Fruit fly (Drosophila melanogaster) whole organism, prepupa: ENCODE measurements around the gene CG11695.
"Not testable (repeated sequence)": the region's sequence is repeated elsewhere in the genome, so short reads cannot be mapped to it uniquely, and the experiment has no call there.

Experiments
- Blimp-1 ChIP-seq: fragments of 200-800 bp; sonication (Bioruptor generic); optimal IDR thresholded peaks from 3 replicates; lab custom pipeline; 2017; ENCODE audit warnings: missing biosample characterization, missing genetic modification characterization, mild to moderate bottlenecking, moderate library complexity, missing genetic modification reagents
- CG10669 ChIP-seq: fragments of 200-800 bp; sonication (Bioruptor generic); optimal IDR thresholded peaks from 3 replicates; lab custom pipeline; 2018; ENCODE audit warnings: missing biosample characterization, mild to moderate bottlenecking, missing genetic modification characterization, moderate library complexity
- CG11294 ChIP-seq: fragments of 200-800 bp; sonication (Bioruptor generic); IDR thresholded peaks from 2 replicates; pipeline ENCODE4 v1.3.6; 2022; ENCODE audit warnings: missing biosample characterization, missing genetic modification characterization
- CG11902 ChIP-seq: fragments of 200-800 bp; sonication (Bioruptor generic); optimal IDR thresholded peaks from 3 replicates; lab custom pipeline; 2016; ENCODE audit warnings: missing biosample characterization, missing genetic modification characterization
- CG15336 ChIP-seq: fragments of 200-800 bp; sonication (Bioruptor generic); IDR thresholded peaks from 2 replicates; pipeline ENCODE4 v1.3.6; 2022; ENCODE audit warnings: missing biosample characterization, missing genetic modification characterization
- CG1621 ChIP-seq: fragments of 200-800 bp; sonication (Bioruptor generic); optimal IDR thresholded peaks from 3 replicates; lab custom pipeline; 2018; ENCODE audit warnings: missing biosample characterization, mild to moderate bottlenecking, missing genetic modification characterization
- CG16779 ChIP-seq: fragments of 200-800 bp; sonication (Bioruptor generic); optimal IDR thresholded peaks from 3 replicates; lab custom pipeline; 2017; ENCODE audit warnings: missing biosample characterization, mild to moderate bottlenecking, missing genetic modification characterization
- CG3032 ChIP-seq: fragments of 200-800 bp; optimal IDR thresholded peaks from 2 replicates; lab custom pipeline; 2019; ENCODE audit warnings: missing biosample characterization, mild to moderate bottlenecking, missing genetic modification characterization, moderate library complexity
- CG32006 ChIP-seq: fragments of 200-800 bp; sonication (Bioruptor generic); optimal IDR thresholded peaks from 3 replicates; lab custom pipeline; 2017; ENCODE audit warnings: missing biosample characterization, mild to moderate bottlenecking, missing genetic modification characterization
- CG34406 ChIP-seq: fragments of 200-800 bp; sonication (Bioruptor generic); optimal IDR thresholded peaks from 3 replicates; lab custom pipeline; 2016; ENCODE audit warnings: missing biosample characterization, missing genetic modification characterization
- CG3919 ChIP-seq: fragments of 200-800 bp; sonication (Bioruptor generic); optimal IDR thresholded peaks from 3 replicates; lab custom pipeline; 2016; ENCODE audit warnings: missing biosample characterization, missing genetic modification characterization
- CG4318 ChIP-seq: fragments of 200-800 bp; sonication (Bioruptor generic); optimal IDR thresholded peaks from 3 replicates; lab custom pipeline; 2017; ENCODE audit warnings: missing biosample characterization, mild to moderate bottlenecking, missing genetic modification characterization
- CG6276 ChIP-seq: fragments of 200-800 bp; sonication (Bioruptor generic); optimal IDR thresholded peaks from 2 replicates; lab custom pipeline; 2017; ENCODE audit warnings: missing biosample characterization, mild to moderate bottlenecking, missing genetic modification characterization
- CG6792 ChIP-seq: fragments of 200-800 bp; sonication (Bioruptor generic); optimal IDR thresholded peaks from 3 replicates; lab custom pipeline; 2016; ENCODE audit warnings: missing biosample characterization, missing genetic modification characterization
- CG6808 ChIP-seq: fragments of 200-800 bp; sonication (Bioruptor generic); optimal IDR thresholded peaks from 3 replicates; lab custom pipeline; 2017; ENCODE audit warnings: missing biosample characterization, missing genetic modification characterization, mild to moderate bottlenecking, moderate library complexity, missing genetic modification reagents
- CG6854 ChIP-seq: fragments of 200-800 bp; sonication (Bioruptor generic); optimal IDR thresholded peaks from 2 replicates; lab custom pipeline; 2017; ENCODE audit warnings: missing biosample characterization, mild to moderate bottlenecking, missing genetic modification characterization
- CG7368 ChIP-seq: fragments of 200-800 bp; sonication (Bioruptor generic); optimal IDR thresholded peaks from 3 replicates; lab custom pipeline; 2016; ENCODE audit warnings: missing biosample characterization, missing genetic modification characterization
- CG8632 ChIP-seq: fragments of 200-800 bp; sonication (Bioruptor generic); optimal IDR thresholded peaks from 3 replicates; lab custom pipeline; 2016; ENCODE audit warnings: missing biosample characterization, missing genetic modification characterization
- CG9139 ChIP-seq: fragments of 200-800 bp; sonication (Bioruptor generic); optimal IDR thresholded peaks from 3 replicates; lab custom pipeline; 2017; ENCODE audit warnings: missing biosample characterization, mild to moderate bottlenecking, missing genetic modification characterization
- Eip75B ChIP-seq: fragments of 200-800 bp; sonication (Bioruptor generic); optimal IDR thresholded peaks from 3 replicates; lab custom pipeline; 2016; ENCODE audit warnings: missing biosample characterization, missing genetic modification characterization
- Eip78C ChIP-seq: fragments of 200-800 bp; sonication (Bioruptor generic); peaks from one replicate; lab custom pipeline; 2016; ENCODE audit warnings: missing biosample characterization, missing genetic modification characterization
- Eip93F ChIP-seq: fragments of 200-800 bp; sonication (Bioruptor generic); optimal IDR thresholded peaks from 2 replicates; lab custom pipeline; 2016; ENCODE audit warnings: missing biosample characterization, mild to moderate bottlenecking, missing genetic modification characterization
- Ets21C ChIP-seq: fragments of 200-800 bp; sonication (Bioruptor generic); optimal IDR thresholded peaks from 3 replicates; lab custom pipeline; 2016; ENCODE audit warnings: missing biosample characterization, missing genetic modification characterization
- Ets96B ChIP-seq: fragments of 200-800 bp; optimal IDR thresholded peaks from 2 replicates; lab custom pipeline; 2019; ENCODE audit warnings: missing biosample characterization, mild to moderate bottlenecking, missing genetic modification characterization, moderate library complexity
- Hr39 ChIP-seq: fragments of 200-800 bp; sonication (Bioruptor generic); optimal IDR thresholded peaks from 2 replicates; lab custom pipeline; 2016; ENCODE audit warnings: missing biosample characterization, missing genetic modification characterization
- Hr4 ChIP-seq: fragments of 200-800 bp; sonication (Bioruptor generic); optimal IDR thresholded peaks from 3 replicates; lab custom pipeline; 2016; ENCODE audit warnings: missing biosample characterization, missing genetic modification characterization
- Lpt ChIP-seq: fragments of 200-800 bp; sonication (Bioruptor generic); optimal IDR thresholded peaks from 3 replicates; lab custom pipeline; 2016; ENCODE audit warnings: missing biosample characterization, missing genetic modification characterization
- Met ChIP-seq: fragments of 200-800 bp; sonication (Bioruptor generic); optimal IDR thresholded peaks from 3 replicates; lab custom pipeline; 2016; ENCODE audit warnings: missing biosample characterization, missing genetic modification characterization
- Smox ChIP-seq: fragments of 200-800 bp; sonication (Bioruptor generic); optimal IDR thresholded peaks from 3 replicates; lab custom pipeline; 2016; ENCODE audit warnings: missing biosample characterization, missing genetic modification characterization
- Sox14 ChIP-seq: fragments of 200-800 bp; sonication (Bioruptor generic); optimal IDR thresholded peaks from 3 replicates; lab custom pipeline; 2016; ENCODE audit warnings: missing biosample characterization, missing genetic modification characterization
- Sox15 ChIP-seq: fragments of 200-800 bp; sonication (Bioruptor generic); optimal IDR thresholded peaks from 3 replicates; lab custom pipeline; 2016; ENCODE audit warnings: missing biosample characterization, missing genetic modification characterization
- achi ChIP-seq: fragments of 200-800 bp; sonication (Bioruptor generic); optimal IDR thresholded peaks from 3 replicates; lab custom pipeline; 2016; ENCODE audit warnings: missing biosample characterization, missing genetic modification characterization
- acj6 ChIP-seq: fragments of 200-800 bp; sonication (Bioruptor generic); optimal IDR thresholded peaks from 3 replicates; lab custom pipeline; 2016; ENCODE audit warnings: missing biosample characterization, missing genetic modification characterization
- cyc ChIP-seq: fragments of 200-800 bp; sonication (Bioruptor generic); optimal IDR thresholded peaks from 3 replicates; lab custom pipeline; 2016; ENCODE audit warnings: missing biosample characterization, missing genetic modification characterization
- dac ChIP-seq: fragments of 200-800 bp; sonication (Bioruptor generic); optimal IDR thresholded peaks from 2 replicates; lab custom pipeline; 2017; ENCODE audit warnings: missing biosample characterization, mild to moderate bottlenecking, missing genetic modification characterization
- dsx ChIP-seq: fragments of 200-800 bp; optimal IDR thresholded peaks from 3 replicates; lab custom pipeline; 2019; ENCODE audit warnings: missing biosample characterization, mild to moderate bottlenecking, missing genetic modification characterization, moderate library complexity; ENCODE audit not compliant: poor library complexity, severe bottlenecking
- eg ChIP-seq: fragments of 200-800 bp; sonication (Bioruptor generic); IDR thresholded peaks from 3 replicates; pipeline ENCODE4 v1.3.6; 2022; ENCODE audit warnings: missing biosample characterization, missing genetic modification characterization
- esn ChIP-seq: fragments of 200-800 bp; sonication (Bioruptor generic); optimal IDR thresholded peaks from 2 replicates; lab custom pipeline; 2016; ENCODE audit warnings: missing biosample characterization, mild to moderate bottlenecking, missing genetic modification characterization, moderate library complexity
- fd59A ChIP-seq: fragments of 200-800 bp; sonication (Bioruptor generic); optimal IDR thresholded peaks from 2 replicates; lab custom pipeline; 2017; ENCODE audit warnings: missing biosample characterization, mild to moderate bottlenecking, missing genetic modification characterization, missing genetic modification reagents
- fkh ChIP-seq: fragments of 200-800 bp; sonication (Bioruptor generic); optimal IDR thresholded peaks from 3 replicates; lab custom pipeline; 2017; ENCODE audit warnings: missing biosample characterization, mild to moderate bottlenecking, missing genetic modification characterization, moderate library complexity
- lz ChIP-seq: fragments of 200-800 bp; sonication (Bioruptor generic); optimal IDR thresholded peaks from 3 replicates; lab custom pipeline; 2016; ENCODE audit warnings: missing biosample characterization, missing genetic modification characterization
- net ChIP-seq: fragments of 200-800 bp; sonication (Bioruptor generic); optimal IDR thresholded peaks from 3 replicates; lab custom pipeline; 2016; ENCODE audit warnings: missing biosample characterization, missing genetic modification characterization
- pdm3 ChIP-seq: fragments of 200-800 bp; sonication (Bioruptor generic); optimal IDR thresholded peaks from 3 replicates; lab custom pipeline; 2016; ENCODE audit warnings: missing biosample characterization, missing genetic modification characterization
- salr ChIP-seq, 2 experiments: fragments of 200-800 bp; sonication (Bioruptor generic); optimal IDR thresholded peaks; 3 replicates each; lab custom pipeline; 2016 to 2018; ENCODE audit warnings: missing biosample characterization in 2 of 2, missing genetic modification characterization in 2 of 2, mild to moderate bottlenecking in 1 of 2
- spab ChIP-seq: fragments of 200-800 bp; sonication (Bioruptor generic); optimal IDR thresholded peaks from 2 replicates; lab custom pipeline; 2017; ENCODE audit warnings: missing biosample characterization, mild to moderate bottlenecking, missing genetic modification characterization, missing genetic modification reagents
- ss ChIP-seq, 2 experiments: fragments of 200-800 bp; sonication (Bioruptor generic); optimal IDR thresholded peaks; 2 replicates in 1 of 2; 3 replicates in 1 of 2; lab custom pipeline; 2017 to 2018; ENCODE audit warnings: mild to moderate bottlenecking in 2 of 2, missing biosample characterization in 2 of 2, missing genetic modification characterization in 2 of 2, moderate library complexity in 1 of 2
- svp ChIP-seq: fragments of 200-800 bp; sonication (Bioruptor generic); peaks from one replicate; lab custom pipeline; 2016; ENCODE audit warnings: missing biosample characterization, missing genetic modification characterization
- topi ChIP-seq: fragments of 200-800 bp; sonication (Bioruptor generic); optimal IDR thresholded peaks from 3 replicates; lab custom pipeline; 2016; ENCODE audit warnings: missing biosample characterization, missing genetic modification characterization
- vri ChIP-seq: fragments of 200-800 bp; sonication (Bioruptor generic); optimal IDR thresholded peaks from 3 replicates; lab custom pipeline; 2016; ENCODE audit warnings: missing biosample characterization, mild to moderate bottlenecking, missing genetic modification characterization

The CG11695 gene

dm6 chrX:11599589-11599988, 22.9 kb downstream of the CG11695 start, which contains the start of gene rho-4:
rho-4 (plus strand) TSS chrX:11599838.
- not testable (repeated sequence) for TF ChIP-seq eg (GFP tag; lab: Robert Waterston, UW); Ets96B (tag; lab: Kevin White, UChicago); Lpt (GFP tag; lab: Kevin White, UChicago)

- peak in 1 of 2 experiments; percentile 47 for TF ChIP-seq ss (GFP tag; optimal IDR thresholded peaks at IDR 0.05; lab: Kevin White, UChicago)
- no peak for TF ChIP-seq salr (GFP tag; optimal IDR thresholded peaks at IDR 0.05; lab: Kevin White, UChicago)
- TF ChIP-seq Smox (GFP tag; lab: Kevin White, UChicago): no peak
- no peak for TF ChIP-seq CG1621
- peak; percentile 60 for TF ChIP-seq Sox14
- TF ChIP-seq CG6854 (GFP tag; lab: Kevin White, UChicago): no peak
- TF ChIP-seq esn (GFP tag; lab: Kevin White, UChicago): peak; percentile 70
- TF ChIP-seq Blimp-1 (GFP tag; lab: Kevin White, UChicago): peak; percentile 39
- TF ChIP-seq Hr39 (GFP tag; lab: Kevin White, UChicago): peak; percentile 52
- no peak for TF ChIP-seq spab
- no peak for TF ChIP-seq pdm3 (GFP tag; lab: Kevin White, UChicago)
- no peak for TF ChIP-seq CG4318 (GFP tag; lab: Kevin White, UChicago)
- TF ChIP-seq Hr4 (GFP tag; lab: Kevin White, UChicago): peak; percentile 33
- no peak for TF ChIP-seq CG16779
- no peak for TF ChIP-seq CG11294 (GFP tag; lab: Robert Waterston, UW)
- TF ChIP-seq CG6808: no peak
- TF ChIP-seq Eip75B (GFP tag; lab: Kevin White, UChicago): no peak
- TF ChIP-seq CG8632 (GFP tag; lab: Kevin White, UChicago): peak; percentile 40
- TF ChIP-seq Eip78C (GFP tag; lab: Kevin White, UChicago): peak; percentile 91
- no peak for TF ChIP-seq Eip93F
- no peak for TF ChIP-seq fkh (GFP tag; lab: Kevin White, UChicago)
- peak; percentile 51; the same call in 2 of the 3 replicates for TF ChIP-seq eg (GFP tag; lab: Robert Waterston, UW)
- TF ChIP-seq cyc (GFP tag; lab: Kevin White, UChicago): peak; percentile 52
- peak; percentile 5 for TF ChIP-seq CG3032 (tag; lab: Kevin White, UChicago)
- peak; percentile 31 for TF ChIP-seq CG6792
- TF ChIP-seq CG7368: peak; percentile 28
- no peak for TF ChIP-seq Lpt (GFP tag; lab: Kevin White, UChicago)
- TF ChIP-seq svp (GFP tag; lab: Kevin White, UChicago): peak; percentile 90
- no peak for TF ChIP-seq vri (GFP tag; lab: Kevin White, UChicago)
- TF ChIP-seq CG11902: peak; percentile 7
- TF ChIP-seq Sox15: no peak
- TF ChIP-seq lz: peak; percentile 56
- TF ChIP-seq CG32006: no peak
- no peak for TF ChIP-seq Met (GFP tag; lab: Kevin White, UChicago)
- no peak for TF ChIP-seq CG15336 (GFP tag; lab: Robert Waterston, UW)
- TF ChIP-seq acj6: peak; percentile 25
- peak; percentile 32 for TF ChIP-seq achi (GFP tag; lab: Kevin White, UChicago)
- no peak for TF ChIP-seq net (GFP tag; lab: Kevin White, UChicago)
- TF ChIP-seq dac (GFP tag; lab: Kevin White, UChicago): no peak
- no peak for TF ChIP-seq dsx (GFP tag; lab: Kevin White, UChicago)
- TF ChIP-seq CG10669 (GFP tag; lab: Kevin White, UChicago): no peak
- no peak for TF ChIP-seq CG6276
- no peak for TF ChIP-seq fd59A (GFP tag; lab: Kevin White, UChicago)
- peak; percentile 56 for TF ChIP-seq CG34406 (GFP tag; lab: Kevin White, UChicago)
- peak; percentile 3 for TF ChIP-seq CG9139 (GFP tag; lab: Kevin White, UChicago)
- no peak for TF ChIP-seq CG3919 (GFP tag; lab: Kevin White, UChicago)
- peak; percentile 22 for TF ChIP-seq Ets21C (GFP tag; lab: Kevin White, UChicago)
- TF ChIP-seq topi (GFP tag; lab: Kevin White, UChicago): peak; percentile 62
These were observed 24.2 kb downstream of the CG11695 start for dm6 chrX:11600795-11601358.
